Worm (Caenorhabditis elegans) whole organism, young adult: ENCODE measurements around the gene C06H2.2.

Source experiments
- C17E4.6 ChIP-seq: fragments of 200-800 bp; sonication (Bioruptor generic); IDR thresholded peaks from 2 replicates; pipeline ENCODE4 v1.3.6; 2022; ENCODE audit warnings: missing genetic modification reagents, missing genetic modification characterization, missing compliant biosample characterization
- F23B12.7 ChIP-seq: sonication (generic microtip); optimal IDR thresholded peaks from 2 replicates; lab custom pipeline; 2017; ENCODE audit warnings: missing genetic modification characterization, mild to moderate bottlenecking, missing compliant biosample characterization, antibody characterized with exemption, moderate library complexity; ENCODE audit not compliant: insufficient read depth
- F33H1.4 ChIP-seq: fragments of 200-800 bp; sonication (Bioruptor generic); IDR thresholded peaks from 2 replicates; pipeline ENCODE4 v1.3.6; 2022; ENCODE audit warnings: missing genetic modification reagents, missing genetic modification characterization, missing compliant biosample characterization
- F52B5.7 ChIP-seq: sonication (generic microtip); optimal IDR thresholded peaks from 2 replicates; lab custom pipeline; 2016; ENCODE audit warnings: mild to moderate bottlenecking, missing genetic modification characterization, missing compliant biosample characterization
- K11D2.4 ChIP-seq: fragments of 200-800 bp; sonication (Bioruptor generic); IDR thresholded peaks from 2 replicates; pipeline ENCODE4 v1.3.6; 2022; ENCODE audit warnings: missing genetic modification reagents, missing genetic modification characterization, missing compliant biosample characterization
- T26A5.8 ChIP-seq: sonication (generic microtip); optimal IDR thresholded peaks from 2 replicates; lab custom pipeline; 2016; ENCODE audit warnings: missing genetic modification characterization, missing compliant biosample characterization
- Y53F4B.3 ChIP-seq: fragments of 200-800 bp; sonication (Bioruptor generic); IDR thresholded peaks from 2 replicates; pipeline ENCODE4 v1.3.6; 2022; ENCODE audit warnings: missing genetic modification reagents, missing genetic modification characterization, missing compliant biosample characterization
- Y53G8AR.9 ChIP-seq: fragments of 200-800 bp; sonication (Bioruptor generic); conservative IDR thresholded peaks from 2 replicates; pipeline ENCODE4 v1.3.6; 2022; ENCODE audit warnings: missing genetic modification reagents, missing genetic modification characterization, missing compliant biosample characterization
- akir-1 ChIP-seq: fragments of 200-800 bp; sonication (Bioruptor generic); optimal IDR thresholded peaks from 2 replicates; lab custom pipeline; 2018; ENCODE audit warnings: mild to moderate bottlenecking, missing genetic modification characterization, moderate library complexity, missing compliant biosample characterization
- ama-1 ChIP-seq, 3 experiments: fragments of 150-350 bp in 1 of 3; sonication (generic microtip) in 2 of 3; optimal IDR thresholded peaks; 2 replicates each; lab custom pipeline; 2014 to 2018; ENCODE audit warnings: missing biosample characterization in 2 of 3, missing genetic modification characterization in 2 of 3, missing genetic modification reagents in 2 of 3
- aptf-3 ChIP-seq: fragments of 200-800 bp; sonication (Bioruptor generic); IDR thresholded peaks from 2 replicates; pipeline ENCODE4 v1.3.6; 2022; ENCODE audit warnings: missing genetic modification characterization, missing compliant biosample characterization
- atf-7 ChIP-seq: sonication (generic microtip); optimal IDR thresholded peaks from 2 replicates; lab custom pipeline; 2017; ENCODE audit warnings: mild to moderate bottlenecking, missing genetic modification characterization, missing compliant biosample characterization
- attf-3 ChIP-seq: fragments of 200-800 bp; sonication (Bioruptor generic); conservative IDR thresholded peaks from 2 replicates; pipeline ENCODE4 v1.3.6; 2022; ENCODE audit warnings: missing genetic modification reagents, missing genetic modification characterization, missing compliant biosample characterization
- ceh-27 ChIP-seq: fragments of 200-800 bp; sonication (Bioruptor generic); optimal IDR thresholded peaks from 2 replicates; lab custom pipeline; 2018; ENCODE audit warnings: mild to moderate bottlenecking, missing genetic modification characterization, moderate library complexity, missing compliant biosample characterization
- ceh-91 ChIP-seq: fragments of 200-800 bp; sonication (Bioruptor generic); IDR thresholded peaks from 2 replicates; pipeline ENCODE4 v1.3.6; 2022; ENCODE audit warnings: missing genetic modification reagents, missing genetic modification characterization, missing compliant biosample characterization
- efl-1 ChIP-seq: fragments of 150-350 bp; optimal IDR thresholded peaks from 2 replicates; lab custom pipeline; 2014; ENCODE audit warnings: missing biosample characterization, missing genetic modification reagents, missing genetic modification characterization
- egrh-3 ChIP-seq: fragments of 200-800 bp; sonication (Bioruptor generic); IDR thresholded peaks from 2 replicates; pipeline ENCODE4 v1.3.6; 2022; ENCODE audit warnings: missing genetic modification reagents, missing genetic modification characterization, missing compliant biosample characterization
- ets-4 ChIP-seq: fragments of 200-800 bp; sonication (Bioruptor generic); optimal IDR thresholded peaks from 2 replicates; lab custom pipeline; 2018; ENCODE audit warnings: mild to moderate bottlenecking, missing genetic modification characterization, missing compliant biosample characterization
- him-1 ChIP-seq: sonication (generic microtip); optimal IDR thresholded peaks from 2 replicates; lab custom pipeline; 2016; ENCODE audit warnings: missing genotype, missing genetic modification reagents, missing genetic modification characterization, missing compliant biosample characterization
- hlh-26 ChIP-seq: fragments of 200-800 bp; sonication (Bioruptor generic); conservative IDR thresholded peaks from 2 replicates; pipeline ENCODE4 v1.3.6; 2022; ENCODE audit warnings: missing genetic modification reagents, missing genetic modification characterization, missing compliant biosample characterization
- let-526 ChIP-seq: fragments of 200-800 bp; sonication (Bioruptor generic); IDR thresholded peaks from 2 replicates; pipeline ENCODE4 v1.3.6; 2022; ENCODE audit warnings: missing genetic modification reagents, missing genetic modification characterization, missing compliant biosample characterization
- lin-40 ChIP-seq: sonication (generic microtip); optimal IDR thresholded peaks from 2 replicates; lab custom pipeline; 2016; ENCODE audit warnings: missing genetic modification characterization, mild to moderate bottlenecking, missing compliant biosample characterization, missing genotype, missing genetic modification reagents
- lin-54 ChIP-seq: fragments of 200-800 bp; sonication (Bioruptor generic); optimal IDR thresholded peaks from 2 replicates; lab custom pipeline; 2018; ENCODE audit warnings: mild to moderate bottlenecking, missing genetic modification characterization, missing compliant biosample characterization
- lir-1 ChIP-seq: fragments of 200-800 bp; sonication (Bioruptor generic); conservative IDR thresholded peaks from 2 replicates; pipeline ENCODE4 v1.3.6; 2022; ENCODE audit warnings: missing genetic modification reagents, missing genetic modification characterization, missing compliant biosample characterization
- madf-10 ChIP-seq: sonication (generic microtip); optimal IDR thresholded peaks from 2 replicates; lab custom pipeline; 2016; ENCODE audit warnings: mild to moderate bottlenecking, missing genetic modification characterization, missing compliant biosample characterization
- madf-6 ChIP-seq: fragments of 200-800 bp; sonication (Bioruptor generic); IDR thresholded peaks from 2 replicates; pipeline ENCODE4 v1.3.6; 2022; ENCODE audit warnings: missing genetic modification reagents, missing genetic modification characterization, missing compliant biosample characterization
- madf-8 ChIP-seq: fragments of 200-800 bp; sonication (Bioruptor generic); conservative IDR thresholded peaks from 2 replicates; pipeline ENCODE4 v1.3.6; 2022; ENCODE audit warnings: missing genetic modification reagents, missing genetic modification characterization, missing compliant biosample characterization
- mes-4 ChIP-seq: sonication (generic microtip); optimal IDR thresholded peaks from 2 replicates; lab custom pipeline; 2016; ENCODE audit warnings: missing genotype, missing genetic modification characterization, missing compliant biosample characterization
- nhr-27 ChIP-seq: fragments of 200-800 bp; sonication (Bioruptor generic); optimal IDR thresholded peaks from 2 replicates; lab custom pipeline; 2018; ENCODE audit warnings: mild to moderate bottlenecking, missing genetic modification characterization, moderate library complexity, missing compliant biosample characterization
- nhr-80 ChIP-seq: sonication (generic microtip); optimal IDR thresholded peaks from 2 replicates; lab custom pipeline; 2016; ENCODE audit warnings: missing genetic modification characterization, missing compliant biosample characterization
- nhr-90 ChIP-seq: sonication (generic microtip); optimal IDR thresholded peaks from 2 replicates; lab custom pipeline; 2016; ENCODE audit warnings: missing genotype, mild to moderate bottlenecking, missing genetic modification characterization, missing compliant biosample characterization
- pbrm-1 ChIP-seq: fragments of 200-800 bp; sonication (Bioruptor generic); IDR thresholded peaks from 2 replicates; pipeline ENCODE4 v1.3.6; 2022; ENCODE audit warnings: missing genetic modification reagents, missing genetic modification characterization, missing compliant biosample characterization
- rcor-1 ChIP-seq: fragments of 200-800 bp; sonication (Bioruptor generic); IDR thresholded peaks from 2 replicates; pipeline ENCODE4 v1.3.6; 2022; ENCODE audit warnings: missing genetic modification reagents, missing genetic modification characterization, missing compliant biosample characterization
- snpc-4 ChIP-seq, 5 experiments: fragments of 150-350 bp in 1 of 5; sonication (generic microtip) in 4 of 5; optimal IDR thresholded peaks; 2 replicates each; lab custom pipeline; 2014 to 2018; ENCODE audit warnings: missing genetic modification characterization in 5 of 5, missing biosample characterization in 3 of 5, antibody characterized with exemption in 2 of 5, mild to moderate bottlenecking in 2 of 5, missing compliant biosample characterization in 2 of 5, missing genotype in 2 of 5, moderate library complexity in 2 of 5, missing genetic modification reagents in 1 of 5
- somi-1 ChIP-seq: fragments of 200-800 bp; sonication (Bioruptor generic); optimal IDR thresholded peaks from 2 replicates; lab custom pipeline; 2018; ENCODE audit warnings: mild to moderate bottlenecking, missing genetic modification characterization, missing compliant biosample characterization
- tbx-9 ChIP-seq: sonication (generic microtip); optimal IDR thresholded peaks from 2 replicates; lab custom pipeline; 2016; ENCODE audit warnings: borderline replicate concordance, missing genetic modification characterization, inconsistent platforms, missing compliant biosample characterization
- tlf-1 ChIP-seq: fragments of 200-800 bp; sonication (Bioruptor generic); optimal IDR thresholded peaks from 2 replicates; lab custom pipeline; 2018; ENCODE audit warnings: mild to moderate bottlenecking, missing genetic modification characterization, missing compliant biosample characterization
- unc-62 ChIP-seq: fragments of 150-350 bp; optimal IDR thresholded peaks from 2 replicates; lab custom pipeline; 2014; ENCODE audit warnings: missing biosample characterization, missing genetic modification reagents, missing genetic modification characterization
- zfh-2 ChIP-seq: fragments of 200-800 bp; sonication (Bioruptor generic); conservative IDR thresholded peaks from 2 replicates; pipeline ENCODE4 v1.3.6; 2022; ENCODE audit warnings: missing genetic modification reagents, missing genetic modification characterization, missing compliant biosample characterization
- zim-3 ChIP-seq: sonication (generic microtip); optimal IDR thresholded peaks from 2 replicates; lab custom pipeline; 2017; ENCODE audit warnings: mild to moderate bottlenecking, missing genetic modification characterization, moderate library complexity, missing compliant biosample characterization
- ztf-18 ChIP-seq: sonication (generic microtip); optimal IDR thresholded peaks from 2 replicates; lab custom pipeline; 2016; ENCODE audit warnings: missing genotype, mild to moderate bottlenecking, missing genetic modification characterization, missing compliant biosample characterization
- ztf-25 ChIP-seq: fragments of 200-800 bp; sonication (Bioruptor generic); IDR thresholded peaks from 2 replicates; pipeline ENCODE4 v1.3.6; 2022; ENCODE audit warnings: missing genetic modification reagents, missing genetic modification characterization, missing compliant biosample characterization
- ztf-26 ChIP-seq: sonication (generic microtip); optimal IDR thresholded peaks from 2 replicates; lab custom pipeline; 2017; ENCODE audit warnings: missing genetic modification characterization, missing compliant biosample characterization
- ztf-28 ChIP-seq: fragments of 200-800 bp; sonication (Bioruptor generic); IDR thresholded peaks from 2 replicates; pipeline ENCODE4 v1.3.6; 2022; ENCODE audit warnings: missing genetic modification reagents, missing genetic modification characterization, missing compliant biosample characterization
- ztf-3 ChIP-seq: fragments of 200-800 bp; sonication (Bioruptor generic); optimal IDR thresholded peaks from 2 replicates; lab custom pipeline; 2018; ENCODE audit warnings: mild to moderate bottlenecking, missing genetic modification characterization, missing compliant biosample characterization
- ztf-6 ChIP-seq: fragments of 200-800 bp; sonication (Bioruptor generic); IDR thresholded peaks from 2 replicates; pipeline ENCODE4 v1.3.6; 2022; ENCODE audit warnings: missing genetic modification reagents, missing genetic modification characterization, missing compliant biosample characterization

The C06H2.2 gene

DNA sequence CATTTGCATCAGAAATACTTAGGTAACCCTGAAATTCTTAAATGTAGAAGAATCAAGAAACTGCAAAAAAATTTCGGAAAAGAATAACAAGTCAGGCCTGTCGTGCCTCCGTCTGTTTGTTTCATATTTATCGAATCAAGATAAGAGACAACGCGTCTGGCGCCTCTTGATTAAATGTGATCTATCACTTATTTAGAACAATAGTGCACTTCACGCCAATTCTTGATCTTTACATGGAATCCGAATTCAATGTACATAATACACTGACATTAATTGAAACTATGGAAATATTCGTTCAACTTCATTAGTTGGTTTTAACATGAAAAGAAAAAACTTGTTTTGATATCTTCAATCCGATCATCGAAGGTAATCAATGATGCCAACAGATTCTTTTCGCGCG is 2.6 kb upstream of the C06H2.2 start, which contains the start of gene mboa-2 (continued):
- peak; percentile 72 for TF ChIP-seq Y53G8AR.9
- TF ChIP-seq somi-1: peak; percentile 36
- TF ChIP-seq ztf-28 (GFP tag; lab: Robert Waterston, UW): no peak
- TF ChIP-seq Y53F4B.3: no peak
- TF ChIP-seq F33H1.4: no peak

ce11 chrV:11123817-11124337 is 1.1 kb upstream of the C06H2.2 start, which contains the start of the genes atp-5 and lmtr-3:
Gene atp-5, minus strand, starts transcription at chrV:11123867.
Gene lmtr-3, plus strand, starts transcription at chrV:11124186.
- TF ChIP-seq let-526 (GFP tag; lab: Robert Waterston, UW): peak; percentile 91
- no peak for TF ChIP-seq ztf-3 (GFP tag; lab: Kevin White, UChicago)
- TF ChIP-seq zfh-2 (GFP tag; lab: Robert Waterston, UW): no peak
- peak; percentile 67 for TF ChIP-seq egrh-3
- no peak for TF ChIP-seq atf-7 (tag; lab: Kevin White, UChicago)
- no peak for TF ChIP-seq akir-1 (GFP tag; lab: Kevin White, UChicago)
- TF ChIP-seq snpc-4 (GFP tag; optimal IDR thresholded peaks at IDR 0.05; lab: Kevin White, UChicago): peak; percentile 29
- peak; percentile 7 to 62 (median 49) for TF ChIP-seq snpc-4 (tag; optimal IDR thresholded peaks at IDR 0.05; lab: Kevin White, UChicago)
- peak; percentile 56 for TF ChIP-seq rcor-1 (GFP tag; lab: Robert Waterston, UW)
- peak; percentile 20; the same call in 1 of the 2 replicates for TF ChIP-seq madf-8 (GFP tag; lab: Robert Waterston, UW)
- TF ChIP-seq hlh-26 (GFP tag; lab: Robert Waterston, UW): no peak
- peak; percentile 68 for TF ChIP-seq madf-10 (tag; lab: Kevin White, UChicago)
- no peak for TF ChIP-seq ztf-26 (tag; lab: Kevin White, UChicago)
- TF ChIP-seq efl-1 (GFP tag; lab: Kevin White, UChicago): peak; percentile 37
- TF ChIP-seq ceh-27 (GFP tag; lab: Kevin White, UChicago): peak; percentile 89
- TF ChIP-seq pbrm-1: peak; percentile 65; the same call in 1 of the 2 replicates
- no peak for TF ChIP-seq unc-62 (GFP tag; lab: Kevin White, UChicago)
- peak; percentile 58; the same call in 1 of the 2 replicates for TF ChIP-seq madf-6 (GFP tag; lab: Robert Waterston, UW)
- no peak for TF ChIP-seq ets-4
- TF ChIP-seq tlf-1 (GFP tag; lab: Kevin White, UChicago): peak; percentile 30
- peak; percentile 56 for TF ChIP-seq ceh-91 (GFP tag; lab: Robert Waterston, UW)
- peak; percentile 4 for TF ChIP-seq somi-1
- TF ChIP-seq ztf-25: peak; percentile 90
- TF ChIP-seq K11D2.4: peak; percentile 63; the same call in 1 of the 2 replicates
- no peak; the same call in 1 of the 2 replicates for TF ChIP-seq ztf-6 (GFP tag; lab: Robert Waterston, UW)
- TF ChIP-seq ztf-18 (tag; lab: Kevin White, UChicago): peak; percentile 48
- peak; percentile 63; the same call in 1 of the 2 replicates for TF ChIP-seq attf-3 (GFP tag; lab: Robert Waterston, UW)
- TF ChIP-seq mes-4: no peak
- TF ChIP-seq lin-40 (tag; lab: Kevin White, UChicago): peak; percentile 28
- peak; percentile 34 for TF ChIP-seq F23B12.7 (tag; lab: Kevin White, UChicago)
- TF ChIP-seq lir-1 (GFP tag; lab: Robert Waterston, UW): peak; percentile 65; the same call in 1 of the 2 replicates
- no peak for TF ChIP-seq ama-1 (optimal IDR thresholded peaks at IDR 0.05; lab: Kevin White, UChicago)
- no peak for TF ChIP-seq ama-1 (GFP tag; optimal IDR thresholded peaks at IDR 0.05; lab: Kevin White, UChicago)
- TF ChIP-seq nhr-27: no peak
- TF ChIP-seq Y53G8AR.9: 0 out of 2 replicates have a peak, but pooled peaks have one; percentile 37
- no peak for TF ChIP-seq T26A5.8
- no peak for TF ChIP-seq nhr-90 (tag; lab: Kevin White, UChicago)
- no peak for TF ChIP-seq tbx-9 (tag; lab: Kevin White, UChicago)
- TF ChIP-seq nhr-80 (tag; lab: Kevin White, UChicago): peak; percentile 81
- TF ChIP-seq zim-3 (tag; lab: Kevin White, UChicago): peak; percentile 28
- TF ChIP-seq lin-54 (GFP tag; lab: Kevin White, UChicago): peak; percentile 67
- TF ChIP-seq aptf-3 (GFP tag; lab: Robert Waterston, UW): no peak
- peak; percentile 4 for TF ChIP-seq him-1
- no peak for TF ChIP-seq C17E4.6 (GFP tag; lab: Robert Waterston, UW)
- no peak for TF ChIP-seq F52B5.7
